Fruit fly (Drosophila melanogaster) Kc167 (cell line): Measurements from ENCODE around the gene CG1951.

Experiments
- Myc ChIP-seq: fragments of >200 bp; optimal IDR thresholded peaks from 2 replicates; lab custom pipeline; 2017; ENCODE audit warnings: missing external identifiers
- Sin3A ChIP-seq: fragments of >200 bp; optimal IDR thresholded peaks from 2 replicates; lab custom pipeline; 2018; ENCODE audit warnings: missing external identifiers
- h ChIP-seq: fragments of >200 bp; optimal IDR thresholded peaks from 3 replicates; lab custom pipeline; 2018; ENCODE audit warnings: missing external identifiers
- insv ChIP-seq: fragments of >200 bp; optimal IDR thresholded peaks from 3 replicates; lab custom pipeline; 2018; ENCODE audit warnings: missing external identifiers
- psq ChIP-seq: fragments of >200 bp; optimal IDR thresholded peaks from 2 replicates; lab custom pipeline; 2017; ENCODE audit warnings: missing external identifiers
- ttk ChIP-seq: sonication (Bioruptor generic); optimal IDR thresholded peaks from 2 replicates; lab custom pipeline; 2017; ENCODE audit warnings: missing external identifiers

- no peak for TF ChIP-seq Myc
- TF ChIP-seq h (lab: Kevin White, UChicago) = no peak
- no peak for TF ChIP-seq insv
- no peak for TF ChIP-seq ttk (lab: Kevin White, UChicago)
- no peak for TF ChIP-seq psq (lab: Kevin White, UChicago)
- TF ChIP-seq Sin3A (lab: Kevin White, UChicago) = no peak
Observed at dm6 chr3R:29054047-29054446, 27.0 kb downstream of the CG1951 start, which contains the start of gene CG11843.
